Worm (Caenorhabditis elegans): ENCODE data around the gene nuo-4.

The nuo-4 gene

DNA sequence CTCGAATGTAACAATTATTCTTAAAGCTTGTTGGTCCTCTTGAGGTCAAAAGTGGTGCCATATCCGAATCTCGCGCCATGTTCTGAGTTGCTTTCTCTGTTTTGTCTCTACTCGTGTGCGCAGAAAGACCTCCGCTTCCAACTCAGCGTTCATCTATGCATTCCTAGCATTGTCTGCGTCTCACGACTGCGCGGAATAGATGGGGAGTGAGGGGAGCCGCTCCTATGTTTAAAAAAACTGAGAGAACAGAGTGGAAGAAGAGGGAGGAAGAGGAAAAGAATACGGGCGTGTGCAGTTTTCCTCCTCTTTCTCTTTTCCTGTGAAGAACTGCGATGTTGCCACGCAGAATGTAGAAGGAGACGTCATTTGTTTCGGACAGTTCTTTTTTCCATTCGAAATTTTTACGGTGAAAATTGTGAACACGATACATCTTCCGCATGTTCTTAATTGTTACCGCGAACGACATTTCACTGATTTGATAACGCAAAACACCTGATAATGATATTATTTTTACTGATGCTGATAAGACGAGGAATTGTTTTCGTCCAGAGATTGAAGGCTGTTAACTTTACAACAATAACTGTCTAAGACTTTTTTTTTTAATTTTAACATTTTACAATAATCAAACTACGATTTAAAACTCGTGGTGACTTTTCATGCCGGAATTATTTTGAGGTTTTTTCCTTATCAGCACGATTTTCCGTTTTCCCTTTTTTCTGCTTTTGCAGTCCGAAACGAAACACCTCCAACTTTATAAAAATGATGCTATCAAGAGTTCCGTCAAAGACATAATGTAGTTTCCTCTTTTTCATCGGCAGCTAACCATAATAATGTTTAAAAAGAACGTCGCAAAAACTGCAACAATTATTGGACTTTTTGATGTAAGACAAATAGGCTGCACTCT lies 8.3 kb upstream of the nuo-4 start:
- no peak for TF ChIP-seq D2030.7 (GFP tag; IDR thresholded peaks at IDR 0.05)
- no peak for TF ChIP-seq nfya-1 (tag; optimal IDR thresholded peaks at IDR 0.05; ENCODE audit: borderline replicate concordance, insufficient read depth)
- peak; percentile 4 for TF ChIP-seq somi-1 (GFP tag; optimal IDR thresholded peaks at IDR 0.05)
- TF ChIP-seq attf-6 (GFP tag; IDR thresholded peaks at IDR 0.05), result no peak
- TF ChIP-seq B0336.3 (GFP tag; IDR thresholded peaks at IDR 0.05), result no peak
- no peak for TF ChIP-seq efl-1 (GFP tag; optimal IDR thresholded peaks at IDR 0.05)
- no peak for TF ChIP-seq madf-3 (GFP tag; IDR thresholded peaks at IDR 0.05)
- TF ChIP-seq repo-1 (tag; optimal IDR thresholded peaks at IDR 0.05), result no peak
- TF ChIP-seq T07F8.4 (tag; optimal IDR thresholded peaks at IDR 0.05), result no peak
- TF ChIP-seq zfh-2 (GFP tag; conservative IDR thresholded peaks at IDR 0.05), result peak; percentile 78
- no peak for TF ChIP-seq F22D6.2 (tag; optimal IDR thresholded peaks at IDR 0.05)
- TF ChIP-seq hlh-26 (GFP tag; conservative IDR thresholded peaks at IDR 0.05), result no peak
- peak; percentile 83 for TF ChIP-seq nhr-80 (tag; optimal IDR thresholded peaks at IDR 0.05)
- no peak for TF ChIP-seq rcor-1 (GFP tag; IDR thresholded peaks at IDR 0.05)
- peak; percentile 96 to 97 for TF ChIP-seq let-607 (tag; optimal IDR thresholded peaks at IDR 0.05)
- TF ChIP-seq die-1 (tag; optimal IDR thresholded peaks at IDR 0.05), result no peak
- TF ChIP-seq ama-1 (optimal IDR thresholded peaks at IDR 0.05), result no peak
- TF ChIP-seq ama-1 (GFP tag; optimal IDR thresholded peaks at IDR 0.05), result no peak
- TF ChIP-seq B0035.1 (tag; optimal IDR thresholded peaks at IDR 0.05), result no peak
- TF ChIP-seq unc-62 (GFP tag; optimal IDR thresholded peaks at IDR 0.05), result peak; percentile 2
- TF ChIP-seq attf-5 (GFP tag; optimal IDR thresholded peaks at IDR 0.05), result peak; percentile 47
- no peak for TF ChIP-seq zim-3 (tag; optimal IDR thresholded peaks at IDR 0.05)
- TF ChIP-seq aptf-2 (GFP tag; conservative IDR thresholded peaks at IDR 0.05), result no peak
- peak; percentile 36 for TF ChIP-seq ceh-27 (GFP tag; optimal IDR thresholded peaks at IDR 0.05)
- TF ChIP-seq nfyb-1 (GFP tag; IDR thresholded peaks at IDR 0.05), result 0 out of 2 replicates have a peak, but pooled peaks have one; percentile 11
- no peak for TF ChIP-seq F57C9.4 (tag; optimal IDR thresholded peaks at IDR 0.05)
- no peak for TF ChIP-seq gei-17 (GFP tag; optimal IDR thresholded peaks at IDR 0.05)
- TF ChIP-seq lag-1 (GFP tag; IDR thresholded peaks at IDR 0.05), result no peak
- TF ChIP-seq cebp-1 (GFP tag; IDR thresholded peaks at IDR 0.05), result no peak
- TF ChIP-seq cebp-1 (tag; optimal IDR thresholded peaks at IDR 0.05), result peak; percentile 49
- TF ChIP-seq lin-40 (tag; optimal IDR thresholded peaks at IDR 0.05), result no peak
- TF ChIP-seq ztf-22 (GFP tag; optimal IDR thresholded peaks at IDR 0.05), result no peak
- no peak for TF ChIP-seq bed-1 (GFP tag; IDR thresholded peaks at IDR 0.05)
- TF ChIP-seq F23B12.7 (tag; optimal IDR thresholded peaks at IDR 0.05; ENCODE audit: insufficient read depth), result no peak
- no peak for TF ChIP-seq ztf-6 (GFP tag; IDR thresholded peaks at IDR 0.05)
- peak; percentile 47 for TF ChIP-seq chd-7 (tag; optimal IDR thresholded peaks at IDR 0.05)
- TF ChIP-seq ztf-25 (GFP tag; IDR thresholded peaks at IDR 0.05), result no peak
- TF ChIP-seq ceh-58 (GFP tag; IDR thresholded peaks at IDR 0.05), result no peak
- peak; percentile 43 for TF ChIP-seq K12H6.12 (tag; optimal IDR thresholded peaks at IDR 0.05)
- TF ChIP-seq K11D2.4 (GFP tag; IDR thresholded peaks at IDR 0.05), result no peak
- TF ChIP-seq ekl-4 (GFP tag; IDR thresholded peaks at IDR 0.05), result no peak
- TF ChIP-seq hmg-1.2 (GFP tag; IDR thresholded peaks at IDR 0.05), result peak; percentile 39; the same call in 1 of the 2 replicates
- no peak for TF ChIP-seq tbp1 (GFP tag; optimal IDR thresholded peaks at IDR 0.05)
- no peak for TF ChIP-seq nfya-2 (GFP tag; IDR thresholded peaks at IDR 0.05)
- no peak for TF ChIP-seq Y53F4B.3 (GFP tag; IDR thresholded peaks at IDR 0.05)

Measured in whole organism, young adult.